Worm (Caenorhabditis elegans) whole organism, L1 larva: ENCODE data around the gene T22F3.10.
"Not testable (repeated sequence)": the region's sequence is repeated elsewhere in the genome, so short reads cannot be mapped to it uniquely, and the experiment has no call there.

Source experiments
- C04F5.9 ChIP-seq: sonication (generic microtip); optimal IDR thresholded peaks from 2 replicates; lab custom pipeline; 2016; ENCODE audit warnings: missing genetic modification characterization, missing compliant biosample characterization
- aly-2 ChIP-seq: fragments of 150-350 bp; optimal IDR thresholded peaks from 2 replicates; lab custom pipeline; 2014; ENCODE audit warnings: missing biosample characterization, missing genetic modification characterization
- egl-27 ChIP-seq, 2 experiments: fragments of 150-350 bp in 1 of 2; sonication (generic microtip); optimal IDR thresholded peaks; 3 replicates each; lab custom pipeline; 2017 to 2018; ENCODE audit warnings: missing biosample characterization in 2 of 2, missing genetic modification characterization in 2 of 2, missing genetic modification reagents in 2 of 2
- jun-1 ChIP-seq: fragments of 150-350 bp; optimal IDR thresholded peaks from 2 replicates; lab custom pipeline; 2014; ENCODE audit warnings: missing biosample characterization, missing genetic modification reagents, missing genetic modification characterization
- lin-13 ChIP-seq: fragments of 150-350 bp; optimal IDR thresholded peaks from 2 replicates; lab custom pipeline; 2014; ENCODE audit warnings: missing biosample characterization, missing genetic modification reagents, missing genetic modification characterization
- nhr-12 ChIP-seq: sonication (generic microtip); optimal IDR thresholded peaks from 2 replicates; lab custom pipeline; 2017; ENCODE audit warnings: missing biosample characterization, missing genetic modification characterization

DNA sequence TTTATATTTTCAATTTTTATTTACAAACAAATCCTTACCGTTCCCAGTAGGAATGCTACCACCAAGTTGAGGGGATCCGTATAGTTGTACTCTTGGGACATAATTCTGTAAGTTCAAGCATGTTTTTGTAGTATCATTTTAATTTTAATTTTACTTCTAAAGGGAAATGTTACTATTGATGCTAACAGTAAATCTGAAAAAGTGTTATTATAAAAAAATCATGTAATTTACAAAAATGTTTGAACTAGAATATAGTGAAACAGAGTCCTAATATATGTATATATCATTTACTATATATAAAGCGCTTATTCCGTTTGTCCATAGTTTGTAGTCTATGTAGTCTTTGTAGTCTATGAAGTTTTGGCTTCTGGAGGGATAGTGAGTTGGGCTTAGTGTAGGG is 9.1 kb upstream of the T22F3.10 start, which contains the start of gene srx-93:
- TF ChIP-seq aly-2 (tag; lab: Kevin White, UChicago); lin-13 (GFP tag; lab: Kevin White, UChicago); egl-27 (tag; optimal IDR thresholded peaks at IDR 0.05; lab: Kevin White, UChicago); jun-1 (tag; lab: Kevin White, UChicago); C04F5.9 (tag; lab: Kevin White, UChicago); nhr-12 (tag; lab: Kevin White, UChicago): not testable (repeated sequence)
